Fruit fly (Drosophila melanogaster) whole organism, embryonic: ENCODE data around the gene CG5445.

ENCODE experiments used
- Atf3 ChIP-seq: fragments of 200-800 bp; sonication (Bioruptor generic); optimal IDR thresholded peaks from 3 replicates; lab custom pipeline; 2016; ENCODE audit warnings: missing biosample characterization, missing genetic modification characterization
- Awh ChIP-seq: fragments of 200-800 bp; sonication (Bioruptor generic); IDR thresholded peaks from 2 replicates; pipeline ENCODE4, ENCODE4 v1.3.6; 2022; ENCODE audit warnings: missing biosample characterization, missing genetic modification characterization
- B-H1 ChIP-seq: fragments of 200-800 bp; sonication (Bioruptor generic); IDR thresholded peaks from 3 replicates; pipeline ENCODE4 v1.3.6; 2022; ENCODE audit warnings: missing biosample characterization, missing genetic modification characterization
- CG11456 ChIP-seq: fragments of 200-800 bp; sonication (Bioruptor generic); IDR thresholded peaks from 3 replicates; pipeline ENCODE4 v1.3.6; 2022; ENCODE audit warnings: missing biosample characterization, missing genetic modification characterization
- CG12219 ChIP-seq: fragments of 200-800 bp; sonication (Bioruptor generic); optimal IDR thresholded peaks from 3 replicates; lab custom pipeline; 2018; ENCODE audit warnings: missing biosample characterization, mild to moderate bottlenecking, missing genetic modification characterization
- CG12391 ChIP-seq: fragments of 200-800 bp; sonication (Bioruptor generic); optimal IDR thresholded peaks from 3 replicates; lab custom pipeline; 2018; ENCODE audit warnings: missing biosample characterization, mild to moderate bottlenecking, missing genetic modification characterization, moderate library complexity
- CG14441 ChIP-seq: fragments of 200-800 bp; sonication (Bioruptor generic); IDR thresholded peaks from 2 replicates; pipeline ENCODE4 v1.3.6; 2022; ENCODE audit warnings: missing biosample characterization, missing genetic modification characterization
- CG1529 ChIP-seq: fragments of 200-800 bp; sonication (Bioruptor generic); optimal IDR thresholded peaks from 3 replicates; lab custom pipeline; 2018; ENCODE audit warnings: missing biosample characterization, missing genetic modification characterization
- CG17186 ChIP-seq: fragments of 200-800 bp; sonication (Bioruptor generic); optimal IDR thresholded peaks from 3 replicates; lab custom pipeline; 2017; ENCODE audit warnings: missing biosample characterization, missing genetic modification reagents, missing genetic modification characterization
- CG17359 ChIP-seq: fragments of 200-800 bp; sonication (Bioruptor generic); optimal IDR thresholded peaks from 3 replicates; lab custom pipeline; 2018; ENCODE audit warnings: missing biosample characterization, mild to moderate bottlenecking, missing genetic modification characterization, moderate library complexity
- CG17829 ChIP-seq: fragments of 200-800 bp; optimal IDR thresholded peaks from 2 replicates; lab custom pipeline; 2019; ENCODE audit warnings: missing biosample characterization, mild to moderate bottlenecking, missing genetic modification characterization, moderate library complexity
- CG17912 ChIP-seq: fragments of 200-800 bp; sonication (Bioruptor generic); optimal IDR thresholded peaks from 2 replicates; lab custom pipeline; 2018; ENCODE audit warnings: missing biosample characterization, mild to moderate bottlenecking, missing genetic modification characterization
- CG2129 ChIP-seq: fragments of 200-800 bp; sonication (Bioruptor generic); IDR thresholded peaks from 2 replicates; pipeline ENCODE4 v1.3.6; 2022; ENCODE audit warnings: missing biosample characterization, missing genetic modification characterization; ENCODE audit not compliant: partially characterized antibody
- CG2678 ChIP-seq: fragments of 200-800 bp; sonication (Bioruptor generic); optimal IDR thresholded peaks from 3 replicates; lab custom pipeline; 2019; ENCODE audit warnings: missing biosample characterization, mild to moderate bottlenecking, missing genetic modification characterization, moderate library complexity
- CG34376 ChIP-seq: fragments of 200-800 bp; sonication (Bioruptor generic); optimal IDR thresholded peaks from 2 replicates; lab custom pipeline; 2018; ENCODE audit warnings: missing biosample characterization, mild to moderate bottlenecking, missing genetic modification characterization
- CG4404 ChIP-seq: fragments of 200-800 bp; sonication (Bioruptor generic); IDR thresholded peaks from 2 replicates; pipeline ENCODE4 v1.3.6; 2022; ENCODE audit warnings: missing biosample characterization, missing genetic modification characterization
- CG5180 ChIP-seq: fragments of 200-800 bp; sonication (Bioruptor generic); optimal IDR thresholded peaks from 3 replicates; lab custom pipeline; 2017; ENCODE audit warnings: missing biosample characterization, missing genetic modification characterization, mild to moderate bottlenecking, moderate library complexity, missing genetic modification reagents
- CG6689 ChIP-seq: fragments of 200-800 bp; sonication (Bioruptor generic); IDR thresholded peaks from 2 replicates; pipeline ENCODE4 v1.3.6; 2022; ENCODE audit warnings: missing biosample characterization, missing genetic modification characterization
- CG7928 ChIP-seq: fragments of 200-800 bp; sonication (Bioruptor generic); optimal IDR thresholded peaks from 2 replicates; lab custom pipeline; 2017; ENCODE audit warnings: missing biosample characterization, mild to moderate bottlenecking, missing genetic modification characterization
- CG9609 ChIP-seq: fragments of 200-800 bp; sonication (Bioruptor generic); optimal IDR thresholded peaks from 3 replicates; lab custom pipeline; 2016; ENCODE audit warnings: missing biosample characterization, missing genetic modification characterization
- CHES-1-like ChIP-seq: fragments of 200-800 bp; sonication (Bioruptor generic); optimal IDR thresholded peaks from 2 replicates; lab custom pipeline; 2016; ENCODE audit warnings: missing biosample characterization, missing genetic modification characterization
- CoRest ChIP-seq: fragments of 200-800 bp; sonication (Bioruptor generic); optimal IDR thresholded peaks from 3 replicates; lab custom pipeline; 2018; ENCODE audit warnings: missing biosample characterization, mild to moderate bottlenecking, missing genetic modification characterization, moderate library complexity
- D19B ChIP-seq: fragments of 200-800 bp; sonication (Bioruptor generic); optimal IDR thresholded peaks from 2 replicates; lab custom pipeline; 2017; ENCODE audit warnings: missing biosample characterization, mild to moderate bottlenecking, missing genetic modification characterization
- Dip2 ChIP-seq: fragments of 200-800 bp; sonication (Bioruptor generic); IDR thresholded peaks from 2 replicates; pipeline ENCODE4 v1.3.6; 2022; ENCODE audit warnings: missing biosample characterization, missing genetic modification characterization
- Hand ChIP-seq: fragments of 200-800 bp; sonication (Bioruptor generic); optimal IDR thresholded peaks from 2 replicates; lab custom pipeline; 2017; ENCODE audit warnings: mild to moderate bottlenecking, missing biosample characterization, missing genetic modification reagents, missing genetic modification characterization
- Hey ChIP-seq: fragments of 200-800 bp; sonication (Bioruptor generic); optimal IDR thresholded peaks from 3 replicates; lab custom pipeline; 2018; ENCODE audit warnings: missing biosample characterization, mild to moderate bottlenecking, missing genetic modification characterization
- Lhr ChIP-seq: fragments of 200-800 bp; sonication (Bioruptor generic); optimal IDR thresholded peaks from 3 replicates; lab custom pipeline; 2017; ENCODE audit warnings: mild to moderate bottlenecking, missing biosample characterization, missing genetic modification reagents, missing genetic modification characterization
- MBD-R2 ChIP-seq: fragments of 200-800 bp; sonication (Bioruptor generic); IDR thresholded peaks from 2 replicates; pipeline ENCODE4 v1.3.6; 2022; ENCODE audit warnings: missing biosample characterization, missing genetic modification characterization
- Xbp1 ChIP-seq: fragments of 200-800 bp; sonication (Bioruptor generic); optimal IDR thresholded peaks from 3 replicates; lab custom pipeline; 2016; ENCODE audit warnings: missing biosample characterization, mild to moderate bottlenecking, missing genetic modification characterization
- Xrp1 ChIP-seq: fragments of 200-800 bp; sonication (Bioruptor generic); IDR thresholded peaks from 2 replicates; pipeline ENCODE4 v1.3.6; 2022; ENCODE audit warnings: missing biosample characterization, missing genetic modification characterization
- aop ChIP-seq: fragments of 200-800 bp; sonication (Bioruptor generic); IDR thresholded peaks from 2 replicates; pipeline ENCODE4 v1.3.6; 2022; ENCODE audit warnings: missing biosample characterization, missing genetic modification characterization
- ato ChIP-seq: fragments of 200-800 bp; sonication (Bioruptor generic); IDR thresholded peaks from 2 replicates; pipeline ENCODE4 v1.3.6; 2022; ENCODE audit warnings: missing biosample characterization, missing genetic modification characterization; ENCODE audit not compliant: partially characterized antibody
- dati ChIP-seq: fragments of 200-800 bp; sonication (Bioruptor generic); IDR thresholded peaks from 2 replicates; pipeline ENCODE4 v1.3.6; 2022; ENCODE audit warnings: missing biosample characterization, missing genetic modification characterization
- dpn ChIP-seq, 2 experiments: fragments of 200-800 bp; sonication (Bioruptor generic); optimal IDR thresholded peaks; 3 replicates each; lab custom pipeline; 2016; ENCODE audit warnings: missing biosample characterization in 2 of 2, missing genetic modification characterization in 2 of 2
- gt ChIP-seq: fragments of 200-800 bp; sonication (Bioruptor generic); IDR thresholded peaks from 2 replicates; pipeline ENCODE4 v1.3.6; 2022; ENCODE audit warnings: missing biosample characterization, missing genetic modification characterization
- kni ChIP-seq: fragments of 200-800 bp; sonication (Bioruptor generic); optimal IDR thresholded peaks from 3 replicates; lab custom pipeline; 2017; ENCODE audit warnings: mild to moderate bottlenecking, missing biosample characterization, missing genetic modification reagents, missing genetic modification characterization
- lola ChIP-seq, 3 experiments: fragments of >200 bp in 2 of 3; fragments of 200-800 bp in 1 of 3; sonication (Bioruptor generic) in 1 of 3; optimal IDR thresholded peaks; 2 replicates each; lab custom pipeline; 2017 to 2019; ENCODE audit warnings: missing biosample characterization in 3 of 3, missing genetic modification characterization in 3 of 3, mild to moderate bottlenecking in 1 of 3, moderate library complexity in 1 of 3
- nerfin-1 ChIP-seq: fragments of 200-800 bp; sonication (Bioruptor generic); optimal IDR thresholded peaks from 3 replicates; lab custom pipeline; 2019; ENCODE audit warnings: missing biosample characterization, mild to moderate bottlenecking, missing genetic modification characterization, moderate library complexity
- odd ChIP-seq: fragments of 200-800 bp; sonication (Bioruptor generic); optimal IDR thresholded peaks from 2 replicates; lab custom pipeline; 2017; ENCODE audit warnings: missing biosample characterization, mild to moderate bottlenecking, missing genetic modification characterization
- pb ChIP-seq: fragments of 200-800 bp; sonication (Bioruptor generic); optimal IDR thresholded peaks from 3 replicates; lab custom pipeline; 2016; ENCODE audit warnings: missing biosample characterization, missing genetic modification characterization
- pita ChIP-seq: fragments of 200-800 bp; sonication (Bioruptor generic); optimal IDR thresholded peaks from 2 replicates; lab custom pipeline; 2017; ENCODE audit warnings: missing biosample characterization, mild to moderate bottlenecking, missing genetic modification characterization
- ro ChIP-seq: fragments of 200-800 bp; sonication (Bioruptor generic); IDR thresholded peaks from 2 replicates; pipeline ENCODE4 v1.3.6; 2022; ENCODE audit warnings: missing biosample characterization, missing genetic modification characterization
- sd ChIP-seq: fragments of 200-800 bp; sonication (Bioruptor generic); optimal IDR thresholded peaks from 3 replicates; lab custom pipeline; 2018; ENCODE audit warnings: missing biosample characterization, mild to moderate bottlenecking, missing genetic modification characterization, moderate library complexity
- sima ChIP-seq: fragments of 200-800 bp; sonication (Bioruptor generic); optimal IDR thresholded peaks from 2 replicates; lab custom pipeline; 2016; ENCODE audit warnings: missing biosample characterization, missing genetic modification characterization
- sr ChIP-seq: fragments of 200-800 bp; sonication (Bioruptor generic); IDR thresholded peaks from 3 replicates; pipeline ENCODE4 v1.3.6; 2022; ENCODE audit warnings: missing biosample characterization, missing genetic modification characterization
- stwl ChIP-seq: fragments of 200-800 bp; sonication (Bioruptor generic); optimal IDR thresholded peaks from 3 replicates; lab custom pipeline; 2018; ENCODE audit warnings: missing biosample characterization, mild to moderate bottlenecking, missing genetic modification characterization, moderate library complexity
- sug ChIP-seq: fragments of 200-800 bp; optimal IDR thresholded peaks from 2 replicates; lab custom pipeline; 2019; ENCODE audit warnings: missing biosample characterization, mild to moderate bottlenecking, missing genetic modification characterization, moderate library complexity
- tll ChIP-seq, 2 experiments: fragments of 200-800 bp in 1 of 2; fragments of >200 bp in 1 of 2; sonication (Bioruptor generic) in 1 of 2; optimal IDR thresholded peaks; 2 replicates each; lab custom pipeline; 2017 to 2019; ENCODE audit warnings: missing biosample characterization in 2 of 2, missing genetic modification characterization in 2 of 2, mild to moderate bottlenecking in 1 of 2, moderate library complexity in 1 of 2
- trem ChIP-seq: fragments of 200-800 bp; optimal IDR thresholded peaks from 3 replicates; lab custom pipeline; 2019; ENCODE audit warnings: missing biosample characterization, mild to moderate bottlenecking, missing genetic modification characterization, moderate library complexity

The CG5445 gene

DNA sequence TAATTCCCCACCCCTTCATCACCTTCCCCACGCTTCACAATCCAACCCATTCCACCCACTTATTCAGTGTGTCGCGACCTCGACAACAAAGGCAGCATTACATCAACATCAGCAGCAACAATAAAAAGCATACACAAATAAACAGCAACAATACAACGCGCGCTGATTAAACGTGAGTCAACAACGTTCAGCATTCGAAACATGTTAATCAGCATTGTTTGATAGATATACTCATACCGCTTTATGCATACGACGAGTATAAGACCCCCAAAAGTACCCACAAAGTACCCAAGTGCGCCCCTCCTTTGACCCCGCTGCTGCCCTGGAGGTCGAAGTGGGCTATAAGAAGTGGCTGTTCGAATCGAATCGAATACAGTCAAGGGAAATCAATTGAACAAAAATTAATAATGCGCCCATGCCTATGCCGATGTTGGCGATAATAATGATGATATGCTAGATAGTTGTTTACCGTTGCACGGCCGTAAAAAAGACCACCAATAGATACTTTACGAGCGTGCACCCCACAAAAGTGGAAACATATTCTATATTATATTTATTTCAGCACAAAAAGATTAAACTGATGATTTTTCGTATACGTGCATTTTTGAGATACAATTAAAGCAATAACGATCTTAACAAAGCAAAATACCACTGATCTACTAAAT, 12.0 kb downstream of the CG5445 start (continued):
- TF ChIP-seq CG17186 (GFP tag; lab: Kevin White, UChicago), result no peak
- no peak for TF ChIP-seq CoRest
- TF ChIP-seq CG34376 (GFP tag; lab: Kevin White, UChicago), result peak; percentile 23
- TF ChIP-seq trem (tag; lab: Kevin White, UChicago), result no peak
- TF ChIP-seq CG12219 (GFP tag; lab: Kevin White, UChicago), result peak; percentile 14
- no peak for TF ChIP-seq gt (GFP tag; lab: Robert Waterston, UW)
- TF ChIP-seq CG17912 (GFP tag; lab: Kevin White, UChicago), result peak; percentile 28
- TF ChIP-seq CG12391, result no peak
- no peak for TF ChIP-seq pita (GFP tag; lab: Kevin White, UChicago)
- TF ChIP-seq Xrp1 (GFP tag; lab: Robert Waterston, UW), result peak; percentile 61
- TF ChIP-seq CG17829 (tag; lab: Kevin White, UChicago), result no peak
- no peak for TF ChIP-seq Hand (GFP tag; lab: Kevin White, UChicago)
- peak; percentile 37 for TF ChIP-seq CG5180 (GFP tag; lab: Kevin White, UChicago)
- TF ChIP-seq pb (GFP tag; lab: Kevin White, UChicago), result no peak
- TF ChIP-seq nerfin-1 (tag; lab: Kevin White, UChicago), result no peak
- no peak for TF ChIP-seq lola (GFP tag; optimal IDR thresholded peaks at IDR 0.05; lab: Kevin White, UChicago)
- TF ChIP-seq aop, result no peak
- TF ChIP-seq Atf3 (GFP tag; lab: Kevin White, UChicago), result no peak
- TF ChIP-seq Awh, result peak; percentile 55; the same call in 1 of the 2 replicates
- TF ChIP-seq CG9609 (GFP tag; lab: Kevin White, UChicago), result no peak
- no peak for TF ChIP-seq MBD-R2 (GFP tag; lab: Robert Waterston, UW)
- TF ChIP-seq CG4404 (GFP tag; lab: Robert Waterston, UW), result no peak
- no peak for TF ChIP-seq CG6689 (GFP tag; lab: Robert Waterston, UW)
- TF ChIP-seq Xbp1 (GFP tag; lab: Kevin White, UChicago), result no peak
- peak; percentile 45 for TF ChIP-seq CG14441
- TF ChIP-seq sd (tag; lab: Kevin White, UChicago), result peak; percentile 62
- no peak for TF ChIP-seq sr (GFP tag; lab: Robert Waterston, UW)
- no peak for TF ChIP-seq CG2129 (GFP tag; lab: Robert Waterston, UW)
- TF ChIP-seq B-H1 (GFP tag; lab: Robert Waterston, UW), result no peak
- TF ChIP-seq Hey (tag; lab: Kevin White, UChicago), result peak; percentile 12
- no peak for TF ChIP-seq sima (GFP tag; lab: Kevin White, UChicago)
- no peak for TF ChIP-seq dati (GFP tag; lab: Robert Waterston, UW)
- no peak for TF ChIP-seq CG7928 (GFP tag; lab: Kevin White, UChicago)
- TF ChIP-seq CHES-1-like (GFP tag; lab: Kevin White, UChicago), result peak; percentile 32
- no peak for TF ChIP-seq CG17359 (tag; lab: Kevin White, UChicago)
- TF ChIP-seq CG11456 (GFP tag; lab: Robert Waterston, UW), result no peak
- peak; percentile 3 for TF ChIP-seq CG2678 (tag; lab: Kevin White, UChicago)
- TF ChIP-seq D19B (GFP tag; lab: Kevin White, UChicago), result no peak
- TF ChIP-seq tll (GFP tag; optimal IDR thresholded peaks at IDR 0.05; lab: Kevin White, UChicago), result no peak
- TF ChIP-seq stwl, result no peak
- no peak for TF ChIP-seq Dip2
- TF ChIP-seq ro (GFP tag; lab: Robert Waterston, UW), result no peak
- no peak for TF ChIP-seq dpn (GFP tag; optimal IDR thresholded peaks at IDR 0.05; lab: Kevin White, UChicago)
- peak; percentile 89 for TF ChIP-seq kni
- no peak for TF ChIP-seq ato (GFP tag; lab: Robert Waterston, UW)
- no peak for TF ChIP-seq CG1529 (GFP tag; lab: Kevin White, UChicago)
- TF ChIP-seq sug (tag; lab: Kevin White, UChicago), result peak; percentile 63
- TF ChIP-seq Lhr (GFP tag; lab: Kevin White, UChicago), result no peak
- TF ChIP-seq odd, result peak; percentile 7
